Fruit fly (Drosophila melanogaster): ENCODE data around the gene aus.

Gene aus

DNA sequence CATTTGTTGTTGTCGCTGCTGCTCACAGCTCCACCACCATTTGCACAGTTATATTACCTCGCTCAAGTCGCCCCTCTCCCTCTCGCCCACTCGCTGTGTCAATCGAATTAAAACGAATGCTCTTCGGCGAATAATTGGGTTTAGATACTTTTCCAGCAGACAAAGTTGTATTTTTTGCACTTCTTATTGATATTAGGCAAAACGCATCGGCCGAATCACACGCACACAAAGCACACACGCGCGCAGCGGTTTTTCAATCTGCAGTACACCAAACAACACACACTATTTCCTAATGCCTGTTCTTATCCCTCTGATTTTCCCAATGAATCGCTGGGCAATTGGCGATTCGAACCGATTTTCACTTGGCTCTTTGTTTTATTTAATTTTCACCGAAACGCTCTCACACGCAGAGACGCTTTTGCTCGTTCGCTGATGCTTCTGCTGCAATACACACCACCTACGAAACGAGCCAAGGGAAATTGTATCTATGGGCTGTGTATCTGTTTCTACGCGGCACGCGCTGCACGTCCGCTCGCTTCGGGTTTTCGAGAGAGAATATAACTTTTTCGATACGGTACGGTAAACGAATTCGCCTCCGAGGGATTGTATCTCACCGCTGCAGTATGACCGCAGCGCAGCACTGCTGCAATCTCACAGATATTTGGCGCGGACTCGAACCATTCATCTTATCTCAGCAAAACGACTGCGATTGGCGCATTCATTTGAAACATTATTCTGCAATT is at the start of gene aus:
aus (minus strand) TSS at position 563 of the 743 bp plus-strand sequence.
- TF ChIP-seq CG17801 (GFP tag; optimal IDR thresholded peaks at IDR 0.05; ENCODE audit: partially characterized antibody), result no peak

DNA sequence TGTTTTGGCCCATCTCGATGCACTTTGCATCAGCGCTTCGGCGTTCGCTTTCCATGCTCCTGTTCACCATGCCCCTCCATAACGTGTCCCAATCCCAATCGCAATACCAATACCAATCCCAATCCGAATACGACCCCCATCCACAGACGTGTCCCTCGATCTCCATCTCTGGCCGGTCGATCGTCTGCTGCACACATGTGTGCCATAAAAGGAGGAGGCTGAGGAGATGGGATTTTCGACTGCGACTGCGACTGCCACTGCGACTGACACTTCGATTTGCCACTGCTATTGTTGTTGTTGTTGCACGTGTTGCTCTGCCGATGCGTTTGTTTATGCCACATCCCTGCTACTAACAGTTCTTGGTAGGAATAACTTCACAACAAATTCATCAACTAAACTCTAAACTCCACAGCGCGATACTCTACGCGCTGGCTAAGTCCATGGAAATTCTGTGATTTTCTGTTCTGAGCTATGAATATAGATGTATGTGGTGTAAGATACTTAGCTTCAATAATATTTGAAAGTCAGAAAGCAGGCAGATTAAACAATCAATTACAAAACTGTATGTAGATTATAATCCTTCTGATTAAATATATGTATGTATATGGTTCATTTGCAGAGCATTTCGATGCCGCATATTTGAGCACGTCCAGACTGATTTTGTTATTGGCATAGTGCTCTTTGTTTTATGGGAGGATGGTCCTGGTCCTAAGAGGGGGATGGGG is 43.8 kb upstream of the aus start:
- TF ChIP-seq CG17801 (GFP tag; optimal IDR thresholded peaks at IDR 0.05; ENCODE audit: partially characterized antibody), result no peak

DNA sequence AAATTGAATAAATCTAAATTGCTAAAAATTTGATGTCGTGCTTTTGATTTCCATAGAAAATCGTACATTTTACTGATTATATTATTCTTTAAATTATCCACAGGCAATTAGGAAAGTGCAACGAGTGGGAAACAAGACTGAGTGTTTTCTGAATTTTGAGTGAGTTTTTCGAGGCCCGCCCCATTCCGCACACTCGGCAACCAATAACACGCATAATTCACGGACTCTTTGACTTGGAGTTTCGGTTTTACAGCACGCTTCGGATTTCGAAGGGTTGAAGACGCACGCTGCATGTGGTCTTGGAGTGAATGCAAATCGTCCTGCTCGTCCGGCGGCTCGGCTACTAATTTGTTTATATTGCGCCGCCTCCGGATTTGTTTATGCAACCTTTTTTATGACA is 42.8 kb upstream of the aus start:
- TF ChIP-seq CG17801 (GFP tag; optimal IDR thresholded peaks at IDR 0.05; ENCODE audit: partially characterized antibody), result no peak

DNA sequence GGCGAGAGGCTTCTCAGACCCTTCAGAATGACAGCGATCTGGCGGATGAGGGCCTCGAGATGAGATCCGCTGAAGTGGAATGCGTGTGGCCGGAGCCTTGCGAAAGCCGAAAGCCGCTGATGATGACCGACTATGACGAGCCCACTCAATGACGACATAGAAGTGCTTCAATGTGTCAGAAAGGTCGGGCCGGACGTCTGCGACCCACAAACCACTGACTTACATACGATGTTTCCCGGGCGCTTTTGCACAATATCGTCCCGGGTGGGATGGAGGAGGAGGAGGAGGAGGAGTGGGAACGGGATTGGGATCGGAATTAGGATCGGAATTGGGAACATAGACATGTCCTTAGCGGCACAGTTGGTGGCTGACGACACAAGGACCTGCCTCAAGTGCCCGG is 41.6 kb upstream of the aus start:
- TF ChIP-seq CG17801 (GFP tag; optimal IDR thresholded peaks at IDR 0.05; ENCODE audit: partially characterized antibody), result no peak

DNA sequence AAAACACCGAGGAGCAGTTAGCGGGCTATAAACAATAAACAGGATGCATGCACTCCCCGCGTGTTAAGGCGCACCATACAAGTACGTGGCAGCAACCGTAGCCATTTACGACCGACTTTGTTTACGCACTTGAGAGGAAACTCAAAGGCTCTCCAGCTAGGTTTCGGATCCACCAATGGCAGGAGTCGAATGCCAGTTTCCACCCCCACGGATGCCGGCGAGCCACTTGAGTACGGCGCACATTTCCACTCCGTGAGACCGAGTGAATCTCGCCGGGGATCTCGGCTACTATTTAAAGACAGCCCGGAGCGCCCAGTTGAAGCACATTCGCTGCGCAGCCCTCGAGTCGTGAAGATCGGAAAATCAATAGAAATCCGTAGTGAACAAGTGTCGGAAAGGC is 39.2 kb upstream of the aus start, which contains the start of gene bap:
bap (plus strand) TSS at position 317 of the 400 bp plus-strand sequence.
- TF ChIP-seq CG17801 (GFP tag; optimal IDR thresholded peaks at IDR 0.05; ENCODE audit: partially characterized antibody), result no peak

DNA sequence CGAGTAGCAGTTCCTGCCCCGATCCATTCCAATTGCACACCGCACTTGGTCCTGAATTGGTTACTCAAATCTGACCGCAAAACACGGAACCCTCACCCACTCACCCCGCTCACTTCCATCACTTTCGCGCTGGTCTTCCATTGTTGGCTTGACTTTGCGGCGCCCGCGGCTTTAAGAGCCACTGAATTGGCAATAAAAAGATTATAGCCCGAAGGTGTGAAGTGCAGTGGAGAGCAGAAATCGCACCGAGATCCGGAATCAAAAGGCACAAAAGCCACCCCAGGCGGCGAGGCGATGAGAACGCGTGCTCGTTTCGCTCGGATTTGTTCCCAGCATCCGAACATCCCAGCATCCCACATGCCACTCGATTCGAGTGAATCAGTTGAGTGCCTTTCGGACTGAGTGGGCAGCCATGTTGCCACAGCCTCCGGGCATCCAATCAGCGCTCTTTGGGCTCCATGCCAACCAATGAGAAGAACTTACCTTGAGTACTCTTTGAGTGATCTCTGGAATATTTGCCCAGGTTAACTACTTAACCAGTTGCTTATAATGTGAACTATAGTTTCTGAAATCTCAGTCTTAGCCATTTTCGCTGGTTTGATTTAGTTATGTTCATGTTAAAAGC is 38.1 kb upstream of the aus start:
- no peak for TF ChIP-seq CG17801 (GFP tag; optimal IDR thresholded peaks at IDR 0.05; ENCODE audit: partially characterized antibody)

DNA sequence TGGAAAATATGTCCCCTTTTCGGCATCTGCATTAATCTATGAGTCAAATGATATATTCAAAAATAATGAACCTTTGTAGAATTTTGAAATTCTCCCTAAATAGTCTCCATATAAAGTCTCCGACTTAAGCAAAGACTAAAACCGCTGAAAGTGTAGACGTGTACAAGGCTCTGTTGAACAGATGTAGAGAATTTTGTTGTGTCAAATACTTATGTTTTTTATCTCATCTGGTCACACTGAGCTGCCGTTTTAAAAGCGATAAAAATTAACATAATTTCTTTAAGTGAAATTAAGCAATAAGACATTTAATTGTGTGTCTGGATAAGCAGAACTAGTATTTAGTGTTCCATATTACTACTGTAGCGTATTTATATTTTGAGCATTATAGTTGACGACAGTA is 36.7 kb upstream of the aus start:
- TF ChIP-seq CG17801 (GFP tag; optimal IDR thresholded peaks at IDR 0.05; ENCODE audit: partially characterized antibody), result no peak

DNA sequence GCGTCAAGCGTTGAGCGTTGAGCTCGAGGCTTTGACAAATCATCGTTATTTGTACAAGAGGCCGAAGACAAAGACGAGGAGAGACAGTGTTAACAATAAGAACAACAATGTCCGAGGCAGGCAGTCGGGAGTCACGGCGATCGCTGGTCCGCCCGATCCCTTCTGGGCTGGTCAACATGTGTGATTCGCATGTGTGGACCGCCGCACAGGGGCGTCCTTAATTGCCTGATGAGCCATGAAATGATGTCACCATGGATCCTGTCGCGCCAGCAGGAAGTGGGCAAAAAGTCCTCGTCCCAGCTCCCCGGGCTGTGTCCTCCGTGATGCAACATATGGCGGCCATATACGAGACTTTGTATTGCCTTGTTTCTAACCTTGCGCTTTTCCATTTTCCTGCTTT is 30.5 kb upstream of the aus start:
- no peak for TF ChIP-seq CG17801 (GFP tag; optimal IDR thresholded peaks at IDR 0.05; ENCODE audit: partially characterized antibody)

DNA sequence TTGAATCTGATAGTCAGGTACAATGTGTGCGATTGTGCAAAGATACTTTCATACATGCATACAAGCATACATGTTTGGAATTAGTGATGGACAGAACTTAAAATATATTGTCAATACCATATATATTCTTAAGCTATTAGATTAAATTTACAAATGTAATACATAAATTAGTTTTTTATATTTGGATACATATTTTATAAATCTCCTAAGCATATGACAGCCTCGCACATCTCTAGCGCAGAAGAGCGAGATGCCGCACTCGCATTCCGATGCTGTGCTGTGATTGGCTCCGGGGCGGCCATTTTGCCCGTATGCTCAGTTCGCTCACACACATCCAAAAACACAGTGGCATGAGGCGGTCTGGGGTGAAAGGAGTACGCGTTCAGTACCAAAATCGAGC is 29.2 kb upstream of the aus start, which contains the start of gene tin:
tin (plus strand) TSS at position 383 of the 400 bp plus-strand sequence.
- TF ChIP-seq CG17801 (GFP tag; optimal IDR thresholded peaks at IDR 0.05; ENCODE audit: partially characterized antibody), result peak; percentile 85

DNA sequence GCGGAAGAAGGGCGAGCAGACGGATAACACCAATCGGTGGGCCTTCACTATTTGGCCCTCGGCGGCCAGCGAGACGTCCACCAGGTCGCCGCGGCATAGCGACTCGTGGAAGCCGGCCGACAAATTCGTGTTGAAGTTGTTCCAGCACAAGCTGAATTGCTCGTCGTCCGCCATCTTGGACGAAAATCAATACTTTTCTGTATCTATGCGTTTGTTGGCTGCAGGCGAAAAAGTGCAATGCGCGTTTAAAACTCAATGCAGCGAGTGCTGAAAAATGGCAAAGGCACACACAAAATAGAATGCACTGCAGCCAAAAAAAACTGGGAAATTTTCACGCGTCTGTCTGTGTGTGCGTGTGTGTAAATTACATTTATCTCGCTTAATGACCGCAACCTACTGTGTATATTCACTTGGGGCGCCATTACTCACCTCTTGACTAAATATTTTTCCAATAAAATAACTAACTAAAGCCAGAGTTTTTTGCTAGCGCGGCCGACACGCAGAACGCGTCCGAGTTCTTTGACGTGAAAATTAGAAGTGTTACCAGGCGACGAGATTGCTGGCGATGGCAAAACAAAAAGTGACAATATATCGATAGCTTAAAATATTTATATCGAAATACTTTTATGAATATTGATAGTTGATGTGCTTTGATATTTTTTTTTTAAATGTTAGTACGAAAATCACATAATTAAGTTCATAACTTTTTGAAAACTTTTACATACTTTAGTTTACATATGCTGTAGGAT is 27.6 kb upstream of the aus start:
- peak; percentile 56 for TF ChIP-seq CG17801 (GFP tag; optimal IDR thresholded peaks at IDR 0.05; ENCODE audit: partially characterized antibody)

DNA sequence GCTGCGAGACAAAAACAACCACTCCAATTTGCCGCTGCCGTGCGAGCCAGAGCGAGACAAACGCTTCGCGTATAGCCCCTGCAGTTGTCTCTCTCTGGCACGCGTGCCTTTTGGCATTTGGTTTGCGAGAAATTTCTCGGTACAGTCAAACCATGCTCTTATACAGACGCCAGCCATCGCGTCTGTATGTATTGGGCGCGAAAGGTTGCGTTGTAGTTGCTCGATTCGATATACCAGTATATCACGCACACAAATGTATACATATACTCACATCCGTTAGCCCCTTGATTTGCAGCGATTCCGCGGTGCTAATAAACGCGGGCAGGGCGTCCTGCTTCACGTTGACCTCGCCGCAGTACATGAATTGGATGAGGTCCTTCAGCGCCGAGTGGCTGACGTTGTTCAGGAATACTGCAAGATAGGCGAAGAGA is 26.9 kb upstream of the aus start:
- TF ChIP-seq CG17801 (GFP tag; optimal IDR thresholded peaks at IDR 0.05; ENCODE audit: partially characterized antibody), result peak; percentile 54

DNA sequence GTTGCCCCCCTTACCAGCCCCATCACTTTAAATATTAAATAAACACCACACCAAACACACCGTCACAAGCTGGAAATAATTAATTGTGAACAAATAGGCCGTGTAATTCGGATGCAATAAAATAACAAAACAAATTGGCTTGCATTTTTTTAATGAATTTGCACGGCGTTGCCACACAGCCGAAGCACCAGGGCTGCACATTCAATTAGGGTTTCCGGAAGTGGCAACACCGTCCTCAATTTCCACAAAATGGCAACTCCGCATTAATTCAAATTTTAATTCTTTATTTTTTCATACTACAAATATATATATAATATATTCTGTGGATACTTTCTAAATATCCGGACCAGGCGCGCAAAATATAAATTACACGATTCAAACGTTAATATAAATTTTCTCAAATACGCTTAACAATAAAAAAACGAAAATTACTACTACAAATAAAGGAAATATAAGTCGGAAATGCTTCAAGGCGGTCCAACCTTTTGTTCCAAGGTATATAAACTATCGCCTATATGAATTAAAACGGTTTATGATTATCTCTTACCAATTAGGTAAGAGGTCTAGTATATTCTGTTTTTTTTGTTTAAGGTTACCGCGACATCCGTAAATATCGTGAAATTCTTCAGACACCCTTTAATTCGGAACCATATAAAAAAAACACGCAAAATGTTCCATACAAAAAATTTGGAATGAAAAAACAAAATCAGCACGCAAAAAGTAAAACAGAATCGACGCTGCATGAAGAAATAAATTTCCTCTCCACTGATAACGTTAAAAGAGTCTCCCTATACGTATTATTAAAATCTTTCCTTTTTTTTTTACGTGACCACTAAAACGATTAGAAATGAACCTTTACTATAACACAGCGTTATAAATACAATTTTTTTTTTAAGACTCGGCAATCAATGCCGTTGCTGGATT is 24.3 kb upstream of the aus start:
- TF ChIP-seq CG17801 (GFP tag; optimal IDR thresholded peaks at IDR 0.05; ENCODE audit: partially characterized antibody), result peak; percentile 33

DNA sequence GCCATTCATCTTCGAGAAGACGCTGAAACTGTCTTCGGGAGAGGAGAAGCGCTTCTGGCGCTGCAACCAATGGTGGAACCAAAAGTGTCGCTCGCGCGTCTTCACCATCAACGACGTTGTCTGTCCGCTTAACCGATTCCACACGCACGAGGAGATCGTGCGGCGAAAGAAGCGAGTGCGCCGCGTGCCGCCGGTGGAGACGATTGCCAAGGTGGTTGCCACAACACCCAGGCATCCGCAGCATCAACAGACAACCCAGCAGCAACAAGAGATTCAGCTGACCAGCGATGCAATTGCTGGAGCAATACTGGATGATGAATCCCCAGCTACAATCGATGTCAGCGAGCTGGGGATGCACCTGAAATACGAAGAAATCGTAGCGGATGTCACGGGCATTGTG is 19.0 kb upstream of the aus start:
- TF ChIP-seq CG17801 (GFP tag; optimal IDR thresholded peaks at IDR 0.05; ENCODE audit: partially characterized antibody), result no peak

DNA sequence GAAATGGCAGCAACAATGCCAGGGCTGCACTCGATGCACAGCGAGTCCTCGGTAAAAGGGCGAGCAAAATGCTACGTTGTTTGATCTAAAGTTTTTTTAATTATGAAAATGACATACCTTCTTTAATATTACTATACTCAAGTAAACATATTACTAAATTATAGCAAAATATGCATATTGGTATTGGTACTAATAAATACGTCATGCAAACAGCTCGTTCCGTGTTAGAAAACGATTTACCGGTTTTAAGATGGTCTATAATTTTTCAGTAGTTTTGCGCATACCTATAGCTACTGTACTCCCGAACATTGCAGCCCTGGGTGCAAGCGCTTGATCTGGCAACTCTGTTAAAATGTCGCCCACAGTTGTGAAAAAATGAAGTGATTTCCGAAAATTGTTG is 15.9 kb upstream of the aus start:
- TF ChIP-seq CG17801 (GFP tag; optimal IDR thresholded peaks at IDR 0.05; ENCODE audit: partially characterized antibody), result peak; percentile 93
